Fruit fly (Drosophila melanogaster): ENCODE data around the gene CG6813.

Gene CG6813

dm6 chr3R:11613252-11614036, 13.0 kb downstream of the CG6813 start (continued):
- TF ChIP-seq CG32006 (GFP tag; optimal IDR thresholded peaks at IDR 0.05) (no peak), CG11762 (GFP tag; optimal IDR thresholded peaks at IDR 0.05; ENCODE audit: insufficient read depth) (no peak), Blimp-1 (GFP tag; optimal IDR thresholded peaks at IDR 0.05) (no peak), Eip75B (GFP tag; optimal IDR thresholded peaks at IDR 0.05) (no peak), CG10631 (GFP tag; optimal IDR thresholded peaks at IDR 0.05) (no peak), CG8119 (GFP tag; IDR thresholded peaks at IDR 0.05) (no peak), Sox102F (GFP tag; optimal IDR thresholded peaks at IDR 0.05) (no peak), CG15336 (GFP tag; IDR thresholded peaks at IDR 0.05) (no peak), CG34406 (GFP tag; optimal IDR thresholded peaks at IDR 0.05) (no peak), esn (GFP tag; optimal IDR thresholded peaks at IDR 0.05) (peak; percentile 57), Met (GFP tag; optimal IDR thresholded peaks at IDR 0.05) (peak; percentile 55), Ets96B (tag; optimal IDR thresholded peaks at IDR 0.05) (no peak), net (GFP tag; optimal IDR thresholded peaks at IDR 0.05) (no peak), CG6792 (GFP tag; optimal IDR thresholded peaks at IDR 0.05) (no peak), eg (GFP tag; IDR thresholded peaks at IDR 0.05) (no peak), CG1621 (tag; optimal IDR thresholded peaks at IDR 0.05) (no peak), dsx (GFP tag; optimal IDR thresholded peaks at IDR 0.05; ENCODE audit: poor library complexity, severe bottlenecking) (no peak), CG9139 (GFP tag; optimal IDR thresholded peaks at IDR 0.05) (no peak), acj6 (GFP tag; optimal IDR thresholded peaks at IDR 0.05) (peak; percentile 36)

dm6 chr3R:11612467-11612866, 14.0 kb downstream of the CG6813 start:
- TF ChIP-seq CG10631 (GFP tag; optimal IDR thresholded peaks at IDR 0.05) (no peak), Ets21C (GFP tag; optimal IDR thresholded peaks at IDR 0.05) (no peak), Hr38 (GFP tag; optimal IDR thresholded peaks at IDR 0.05) (no peak), Eip93F (GFP tag; optimal IDR thresholded peaks at IDR 0.05) (no peak), CG6792 (GFP tag; optimal IDR thresholded peaks at IDR 0.05) (no peak), topi (GFP tag; optimal IDR thresholded peaks at IDR 0.05) (no peak), Gug (GFP tag; IDR thresholded peaks at IDR 0.05) (no peak), dsx (GFP tag; optimal IDR thresholded peaks at IDR 0.05; ENCODE audit: poor library complexity, severe bottlenecking) (no peak), Blimp-1 (GFP tag; optimal IDR thresholded peaks at IDR 0.05) (no peak), cyc (GFP tag; optimal IDR thresholded peaks at IDR 0.05) (no peak), CG15336 (GFP tag; IDR thresholded peaks at IDR 0.05) (peak; percentile 55), ss (GFP tag; optimal IDR thresholded peaks at IDR 0.05) (no peak), CG1621 (tag; optimal IDR thresholded peaks at IDR 0.05) (no peak), esn (GFP tag; optimal IDR thresholded peaks at IDR 0.05) (no peak), CG3919 (GFP tag; optimal IDR thresholded peaks at IDR 0.05) (no peak), CG8632 (GFP tag; optimal IDR thresholded peaks at IDR 0.05) (no peak), CG11294 (GFP tag; IDR thresholded peaks at IDR 0.05) (no peak), net (GFP tag; optimal IDR thresholded peaks at IDR 0.05) (no peak), Eip78C (GFP tag) (peak; percentile 57), Sox102F (GFP tag; optimal IDR thresholded peaks at IDR 0.05) (no peak), Hr4 (GFP tag; optimal IDR thresholded peaks at IDR 0.05) (peak; percentile 15), Eip75B (GFP tag; optimal IDR thresholded peaks at IDR 0.05) (no peak), Lpt (GFP tag; optimal IDR thresholded peaks at IDR 0.05) (no peak), CG6808 (GFP tag; optimal IDR thresholded peaks at IDR 0.05) (no peak), CG32006 (GFP tag; optimal IDR thresholded peaks at IDR 0.05) (peak; percentile 30), salr (GFP tag; optimal IDR thresholded peaks at IDR 0.05) (no peak), lz (GFP tag; optimal IDR thresholded peaks at IDR 0.05) (no peak), CG34406 (GFP tag; optimal IDR thresholded peaks at IDR 0.05) (no peak), CG3032 (tag; optimal IDR thresholded peaks at IDR 0.05) (no peak)

dm6 chr3R:11606679-11607078, 19.8 kb downstream of the CG6813 start:
- TF ChIP-seq acj6 (GFP tag; optimal IDR thresholded peaks at IDR 0.05) (peak; percentile 8), achi (GFP tag; optimal IDR thresholded peaks at IDR 0.05) (peak; percentile 22), dac (GFP tag; optimal IDR thresholded peaks at IDR 0.05) (peak; percentile 56), CG31627 (GFP tag; optimal IDR thresholded peaks at IDR 0.05) (no peak), eg (GFP tag; IDR thresholded peaks at IDR 0.05) (peak; percentile 36; the same call in 1 of the 3 replicates), Smox (GFP tag; optimal IDR thresholded peaks at IDR 0.05) (no peak), CG32006 (GFP tag; optimal IDR thresholded peaks at IDR 0.05) (peak; percentile 75), CG8119 (GFP tag; IDR thresholded peaks at IDR 0.05) (peak; percentile 73), CG4318 (GFP tag; optimal IDR thresholded peaks at IDR 0.05) (peak; percentile 36), Eip78C (GFP tag) (peak; percentile 44), dsx (GFP tag; optimal IDR thresholded peaks at IDR 0.05; ENCODE audit: poor library complexity, severe bottlenecking) (no peak), CG6276 (GFP tag; optimal IDR thresholded peaks at IDR 0.05) (peak; percentile 58), Hr38 (GFP tag; optimal IDR thresholded peaks at IDR 0.05) (no peak), Hr4 (GFP tag; optimal IDR thresholded peaks at IDR 0.05) (peak; percentile 47), Hr39 (GFP tag; optimal IDR thresholded peaks at IDR 0.05) (no peak), svp (GFP tag) (peak; percentile 12), fd85E (GFP tag; optimal IDR thresholded peaks at IDR 0.05) (no peak), CG3919 (GFP tag; optimal IDR thresholded peaks at IDR 0.05) (peak; percentile 24), CG15336 (GFP tag; IDR thresholded peaks at IDR 0.05) (peak; percentile 62; the same call in 1 of the 2 replicates)

All from whole organism, prepupa.